Worm (Caenorhabditis elegans) whole organism, L3 larva: ENCODE results near the gene his-16.

Experiments used
- R02D3.7 ChIP-seq: fragments of 150-350 bp; optimal IDR thresholded peaks from 2 replicates; lab custom pipeline; 2014; ENCODE audit warnings: missing biosample characterization, missing genetic modification characterization
- ZK546.5 ChIP-seq: sonication (generic microtip); optimal IDR thresholded peaks from 2 replicates; lab custom pipeline; 2017; ENCODE audit warnings: missing biosample characterization, missing genetic modification characterization
- aly-2 ChIP-seq: fragments of 150-350 bp; optimal IDR thresholded peaks from 2 replicates; lab custom pipeline; 2014; ENCODE audit warnings: missing biosample characterization, missing genetic modification characterization
- ama-1 ChIP-seq: fragments of 150-350 bp; optimal IDR thresholded peaks from 2 replicates; lab custom pipeline; 2018
- ceh-82 ChIP-seq: fragments of 150-350 bp; optimal IDR thresholded peaks from 2 replicates; lab custom pipeline; 2014; ENCODE audit warnings: missing biosample characterization, missing genetic modification characterization
- ceh-9 ChIP-seq: sonication (generic microtip); optimal IDR thresholded peaks from 2 replicates; lab custom pipeline; 2018; ENCODE audit warnings: missing biosample characterization, missing genetic modification characterization
- egl-27 ChIP-seq: sonication (generic microtip); optimal IDR thresholded peaks from 4 replicates; lab custom pipeline; 2017; ENCODE audit warnings: missing biosample characterization, missing genetic modification reagents, missing genetic modification characterization
- egl-5 ChIP-seq: fragments of 150-350 bp; optimal IDR thresholded peaks from 2 replicates; lab custom pipeline; 2017; ENCODE audit warnings: missing biosample characterization, missing genetic modification reagents, missing genetic modification characterization, inconsistent platforms
- elt-2 ChIP-seq: sonication (generic microtip); optimal IDR thresholded peaks from 2 replicates; lab custom pipeline; 2016; ENCODE audit warnings: missing genetic modification reagents, mild to moderate bottlenecking, missing genetic modification characterization, missing compliant biosample characterization
- elt-3 ChIP-seq, 3 experiments: fragments of 150-350 bp in 1 of 3; sonication (generic microtip) in 2 of 3; optimal IDR thresholded peaks; 2 replicates in 2 of 3; 4 replicates in 1 of 3; lab custom pipeline; 2014 to 2017; ENCODE audit warnings: missing biosample characterization in 3 of 3, missing genetic modification characterization in 3 of 3
- fkh-10 ChIP-seq: sonication (generic microtip); optimal IDR thresholded peaks from 2 replicates; lab custom pipeline; 2017; ENCODE audit warnings: missing biosample characterization, missing genetic modification reagents, missing genetic modification characterization
- fos-1 ChIP-seq: fragments of 150-350 bp; optimal IDR thresholded peaks from 2 replicates; lab custom pipeline; 2014; ENCODE audit warnings: missing biosample characterization, missing genetic modification characterization
- hmg-11 ChIP-seq: sonication (generic microtip); optimal IDR thresholded peaks from 2 replicates; lab custom pipeline; 2016; ENCODE audit warnings: missing genetic modification characterization, missing compliant biosample characterization
- lin-39 ChIP-seq: fragments of 150-350 bp; optimal IDR thresholded peaks from 2 replicates; lab custom pipeline; 2018; ENCODE audit warnings: missing biosample characterization, missing genetic modification reagents, missing genetic modification characterization
- lsy-12 ChIP-seq: sonication (generic microtip); optimal IDR thresholded peaks from 2 replicates; lab custom pipeline; 2016; ENCODE audit warnings: mild to moderate bottlenecking, missing genetic modification characterization, missing compliant biosample characterization
- mdl-1 ChIP-seq: fragments of 150-350 bp; optimal IDR thresholded peaks from 2 replicates; lab custom pipeline; 2014; ENCODE audit warnings: missing biosample characterization, missing genetic modification characterization
- mml-1 ChIP-seq: fragments of 150-350 bp; sonication (generic microtip); optimal IDR thresholded peaks from 3 replicates; lab custom pipeline; 2014; ENCODE audit warnings: missing biosample characterization, missing genetic modification characterization
- nfya-1 ChIP-seq: sonication (generic microtip); optimal IDR thresholded peaks from 2 replicates; lab custom pipeline; 2017; ENCODE audit warnings: missing genetic modification characterization, mild to moderate bottlenecking, missing compliant biosample characterization, antibody characterized with exemption, moderate library complexity; ENCODE audit not compliant: insufficient read depth
- nhr-12 ChIP-seq: fragments of 150-350 bp; optimal IDR thresholded peaks from 2 replicates; lab custom pipeline; 2014; ENCODE audit warnings: missing biosample characterization, missing genetic modification characterization
- nhr-237 ChIP-seq: fragments of 150-350 bp; optimal IDR thresholded peaks from 2 replicates; lab custom pipeline; 2014; ENCODE audit warnings: missing biosample characterization, missing genetic modification characterization
- nhr-25 ChIP-seq: sonication (generic microtip); optimal IDR thresholded peaks from 2 replicates; lab custom pipeline; 2017; ENCODE audit warnings: missing biosample characterization, missing genetic modification characterization
- nhr-28 ChIP-seq: fragments of 150-350 bp; optimal IDR thresholded peaks from 2 replicates; lab custom pipeline; 2014; ENCODE audit warnings: missing biosample characterization, missing genetic modification characterization
- nhr-43 ChIP-seq: sonication (generic microtip); optimal IDR thresholded peaks from 2 replicates; lab custom pipeline; 2016; ENCODE audit warnings: mild to moderate bottlenecking, missing genetic modification characterization, missing compliant biosample characterization; ENCODE audit not compliant: poor library complexity, severe bottlenecking
- nhr-76 ChIP-seq: fragments of 150-350 bp; sonication (generic microtip); optimal IDR thresholded peaks from 5 replicates; lab custom pipeline; 2014; ENCODE audit warnings: missing biosample characterization, missing genetic modification characterization
- nhr-77 ChIP-seq: fragments of 150-350 bp; optimal IDR thresholded peaks from 2 replicates; lab custom pipeline; 2014; ENCODE audit warnings: missing biosample characterization, missing genetic modification characterization
- pha-4 ChIP-seq: fragments of 150-350 bp; optimal IDR thresholded peaks from 2 replicates; lab custom pipeline; 2014; ENCODE audit warnings: missing biosample characterization, missing genetic modification reagents, missing genetic modification characterization
- pqm-1 ChIP-seq: fragments of 150-350 bp; optimal IDR thresholded peaks from 2 replicates; lab custom pipeline; 2017; ENCODE audit warnings: missing biosample characterization, missing genetic modification characterization, inconsistent platforms
- sea-2 ChIP-seq: fragments of 150-350 bp; sonication (generic microtip); optimal IDR thresholded peaks from 4 replicates; lab custom pipeline; 2014; ENCODE audit warnings: missing biosample characterization, missing genetic modification reagents, missing genetic modification characterization
- snpc-4 ChIP-seq: fragments of 150-350 bp; optimal IDR thresholded peaks from 2 replicates; lab custom pipeline; 2014; ENCODE audit warnings: missing biosample characterization, missing genetic modification characterization
- tbx-2 ChIP-seq: sonication (generic microtip); optimal IDR thresholded peaks from 2 replicates; lab custom pipeline; 2016; ENCODE audit warnings: mild to moderate bottlenecking, missing genetic modification characterization, missing compliant biosample characterization
- unc-39 ChIP-seq: sonication (generic microtip); optimal IDR thresholded peaks from 4 replicates; lab custom pipeline; 2017; ENCODE audit warnings: missing biosample characterization, missing genetic modification characterization
- unc-62 ChIP-seq: fragments of 150-350 bp; sonication (generic microtip); optimal IDR thresholded peaks from 4 replicates; lab custom pipeline; 2014; ENCODE audit warnings: missing biosample characterization, missing genetic modification reagents, missing genetic modification characterization
- ztf-11 ChIP-seq: fragments of 150-350 bp; optimal IDR thresholded peaks from 2 replicates; lab custom pipeline; 2014; ENCODE audit warnings: missing biosample characterization, missing genetic modification characterization
- ztf-4 ChIP-seq: fragments of 150-350 bp; optimal IDR thresholded peaks from 2 replicates; lab custom pipeline; 2014; ENCODE audit warnings: missing biosample characterization, missing genetic modification characterization

his-16 gene

DNA sequence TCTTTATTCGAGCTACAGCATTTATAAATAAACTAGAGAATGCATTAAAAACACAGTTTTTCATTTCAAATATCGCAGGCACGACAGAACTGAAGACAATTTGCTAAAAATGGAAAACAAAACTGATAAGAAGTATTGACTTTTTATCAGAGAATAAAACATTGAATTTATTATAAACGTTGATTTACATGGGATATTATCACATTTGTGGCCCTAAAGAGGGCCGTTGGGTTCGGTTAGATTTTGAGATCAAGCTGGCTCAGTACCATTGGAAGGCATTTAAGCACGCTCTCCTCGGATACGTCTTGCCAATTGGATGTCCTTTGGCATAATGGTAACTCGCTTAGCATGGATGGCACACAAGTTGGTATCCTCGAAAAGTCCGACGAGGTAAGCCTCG is 6.6 kb upstream of the his-16 start:
- peak; percentile 34 for TF ChIP-seq elt-2 (tag; lab: Kevin White, UChicago)
- TF ChIP-seq, all 47 proteins: peak for 1; not testable (repeated sequence) for 46

ce11 chrII:13815513-13815912 is 2.4 kb downstream of the his-16 start:
- TF ChIP-seq egl-5 (tag; lab: Kevin White, UChicago) = no peak
- TF ChIP-seq lin-39 (tag; lab: Kevin White, UChicago) = no peak
- no peak for TF ChIP-seq nhr-12 (tag; lab: Kevin White, UChicago)
- no peak for TF ChIP-seq nhr-43 (tag; lab: Kevin White, UChicago)
- no peak for TF ChIP-seq fos-1 (tag; lab: Kevin White, UChicago)
- TF ChIP-seq egl-27 (tag; lab: Kevin White, UChicago) = no peak
- no peak for TF ChIP-seq fkh-10 (GFP tag; lab: Kevin White, UChicago)
- TF ChIP-seq nhr-76 (tag; lab: Kevin White, UChicago) = no peak
- TF ChIP-seq elt-3 (tag; optimal IDR thresholded peaks at IDR 0.05; lab: Kevin White, UChicago) = no peak

DNA sequence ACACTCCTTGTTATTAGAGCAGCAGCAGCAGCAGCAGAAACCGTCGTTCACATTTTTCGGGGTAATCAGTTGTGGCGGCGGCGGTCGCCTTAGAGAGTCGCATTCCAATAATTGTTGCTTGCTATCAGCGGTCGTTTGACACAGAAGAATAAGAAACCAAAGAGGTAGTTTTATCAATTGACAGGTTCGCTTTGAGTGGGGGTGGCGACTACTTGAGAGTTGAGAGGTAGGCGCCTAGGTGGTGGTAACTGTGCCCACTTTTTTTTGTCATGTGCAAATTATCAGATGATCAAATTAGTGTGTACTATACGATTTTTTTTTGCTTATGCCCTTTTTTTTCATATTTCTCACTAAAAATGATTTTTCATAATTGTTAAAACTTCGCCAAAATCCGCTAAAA is 4.0 kb downstream of the his-16 start:
- TF ChIP-seq elt-2 (tag; lab: Kevin White, UChicago) (peak; percentile 83), tbx-2 (tag; lab: Kevin White, UChicago) (no peak), ztf-4 (tag; lab: Kevin White, UChicago) (no peak), mml-1 (tag; lab: Kevin White, UChicago) (no peak), ceh-82 (tag; lab: Kevin White, UChicago) (no peak), pha-4 (tag; lab: Kevin White, UChicago) (peak; percentile 31), pqm-1 (tag; lab: Kevin White, UChicago) (peak; percentile 35), lsy-12 (tag; lab: Kevin White, UChicago) (no peak)
- TF ChIP-seq, all 47 proteins: peak for 3

DNA sequence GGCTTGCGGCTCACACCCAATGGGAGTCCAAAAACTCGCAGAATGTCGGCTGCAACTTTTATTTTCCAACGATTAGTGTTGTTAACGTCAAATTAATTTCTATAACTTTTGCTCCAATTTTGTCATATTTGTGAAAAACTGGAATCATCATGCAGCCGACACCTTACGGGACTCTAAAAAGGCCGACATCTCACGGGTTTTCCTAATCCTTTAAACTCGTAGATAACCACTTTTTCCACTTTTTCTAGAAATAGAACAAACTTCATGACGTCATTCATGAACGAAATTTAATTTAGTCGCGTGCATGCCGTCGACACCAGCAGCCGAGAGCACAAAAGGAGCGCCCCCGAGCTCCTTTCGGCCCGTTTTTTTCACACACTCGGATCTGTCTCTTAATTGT is 4.5 kb downstream of the his-16 start:
- no peak for TF ChIP-seq unc-62 (GFP tag; lab: Kevin White, UChicago)
- TF ChIP-seq nfya-1 = peak; percentile 1
- peak; percentile 44 for TF ChIP-seq snpc-4
- TF ChIP-seq sea-2 (GFP tag; lab: Kevin White, UChicago) = no peak
- TF ChIP-seq ZK546.5 (tag; lab: Kevin White, UChicago) = no peak
- TF ChIP-seq lsy-12 (tag; lab: Kevin White, UChicago) = no peak

DNA sequence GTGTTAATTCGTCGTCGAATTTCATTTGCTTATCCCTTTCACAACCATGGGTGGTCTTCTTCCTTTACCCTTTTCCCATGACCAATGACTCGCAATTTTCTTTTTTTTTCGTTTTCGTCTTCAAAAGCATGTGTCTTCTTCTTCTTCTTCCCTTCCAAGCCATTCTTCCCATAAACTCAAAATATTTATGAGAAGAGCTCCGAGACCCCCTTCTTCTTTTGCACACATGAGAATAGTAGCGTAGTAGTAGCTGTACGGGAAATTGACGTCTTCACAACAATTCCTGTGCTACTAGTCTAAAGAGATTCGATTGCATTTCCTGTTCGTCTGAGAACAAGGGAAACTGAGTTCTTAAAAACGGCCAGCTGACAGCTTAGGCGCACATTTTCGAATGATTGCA is 5.6 kb downstream of the his-16 start:
- TF ChIP-seq hmg-11 (tag; lab: Kevin White, UChicago) (no peak), fkh-10 (GFP tag; lab: Kevin White, UChicago) (peak; percentile 63)
- TF ChIP-seq, all 47 proteins: peak for 1

DNA sequence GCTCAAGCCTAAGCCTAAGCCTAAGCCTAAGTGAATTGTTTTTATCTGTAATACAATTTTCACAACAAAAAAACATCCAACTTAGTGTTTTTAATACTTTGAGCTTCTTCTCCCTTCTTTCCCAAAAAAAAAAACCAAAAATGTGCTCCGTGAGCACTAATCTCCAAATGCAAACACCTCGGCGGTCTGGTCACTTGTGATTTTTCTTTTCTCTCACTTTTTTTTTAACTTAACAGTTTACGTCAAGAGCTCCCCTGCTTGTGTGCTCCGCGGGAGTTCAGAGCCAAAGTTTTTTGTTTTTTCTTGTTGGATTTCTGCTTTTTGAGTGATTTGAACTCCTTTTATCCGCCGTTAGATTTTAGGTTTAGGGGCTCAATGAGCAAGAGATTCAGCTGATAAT is 11.7 kb downstream of the his-16 start:
- TF ChIP-seq pha-4 (tag; lab: Kevin White, UChicago) = peak; percentile 52
- TF ChIP-seq nhr-28 (tag; lab: Kevin White, UChicago) = no peak

- TF ChIP-seq aly-2 (tag; lab: Kevin White, UChicago) (no peak), ztf-4 (tag; lab: Kevin White, UChicago) (no peak), unc-39 (no peak), nhr-25 (no peak), hmg-11 (tag; lab: Kevin White, UChicago) (no peak), unc-62 (GFP tag; lab: Kevin White, UChicago) (no peak), ceh-9 (tag; lab: Kevin White, UChicago) (no peak), elt-2 (tag; lab: Kevin White, UChicago) (no peak), nhr-77 (tag; lab: Kevin White, UChicago) (no peak), mdl-1 (tag; lab: Kevin White, UChicago) (no peak), nhr-237 (no peak), egl-5 (tag; lab: Kevin White, UChicago) (no peak), fkh-10 (GFP tag; lab: Kevin White, UChicago) (no peak), nhr-76 (tag; lab: Kevin White, UChicago) (no peak), ama-1 (lab: Kevin White, UChicago) (no peak), R02D3.7 (tag; lab: Kevin White, UChicago) (no peak), ztf-11 (no peak)
- TF ChIP-seq, all 47 proteins: peak for 0
Observed at ce11 chrII:13796312-13796711, 21.6 kb downstream of the his-16 start.
